Worm (Caenorhabditis elegans) whole organism, young adult: Measurements from ENCODE around the gene twk-45.

Source experiments
- B0019.2 ChIP-seq: fragments of 200-800 bp; sonication (Bioruptor generic); conservative IDR thresholded peaks from 2 replicates; pipeline ENCODE4 v1.3.6; 2022; ENCODE audit warnings: missing genetic modification reagents, missing genetic modification characterization, missing compliant biosample characterization
- C06A6.2 ChIP-seq: fragments of 200-800 bp; sonication (Bioruptor generic); conservative IDR thresholded peaks from 2 replicates; pipeline ENCODE4 v1.3.6; 2022; ENCODE audit warnings: missing genetic modification characterization, missing compliant biosample characterization
- D2030.7 ChIP-seq: fragments of 200-800 bp; sonication (Bioruptor generic); IDR thresholded peaks from 2 replicates; pipeline ENCODE4 v1.3.6; 2022; ENCODE audit warnings: missing genetic modification reagents, missing genetic modification characterization, missing compliant biosample characterization
- F23B12.7 ChIP-seq: sonication (generic microtip); optimal IDR thresholded peaks from 2 replicates; lab custom pipeline; 2017; ENCODE audit warnings: missing genetic modification characterization, mild to moderate bottlenecking, missing compliant biosample characterization, antibody characterized with exemption, moderate library complexity; ENCODE audit not compliant: insufficient read depth
- F33H1.4 ChIP-seq: fragments of 200-800 bp; sonication (Bioruptor generic); IDR thresholded peaks from 2 replicates; pipeline ENCODE4 v1.3.6; 2022; ENCODE audit warnings: missing genetic modification reagents, missing genetic modification characterization, missing compliant biosample characterization
- F49E8.2 ChIP-seq: sonication (generic microtip); optimal IDR thresholded peaks from 3 replicates; lab custom pipeline; 2017; ENCODE audit warnings: missing genetic modification characterization, mild to moderate bottlenecking, missing compliant biosample characterization, antibody characterized with exemption, moderate library complexity; ENCODE audit not compliant: insufficient read depth
- K11D2.4 ChIP-seq: fragments of 200-800 bp; sonication (Bioruptor generic); IDR thresholded peaks from 2 replicates; pipeline ENCODE4 v1.3.6; 2022; ENCODE audit warnings: missing genetic modification reagents, missing genetic modification characterization, missing compliant biosample characterization
- K12H6.12 ChIP-seq: fragments of 200-800 bp; sonication (Bioruptor generic); optimal IDR thresholded peaks from 2 replicates; lab custom pipeline; 2018; ENCODE audit warnings: mild to moderate bottlenecking, missing genetic modification characterization, missing compliant biosample characterization
- T07F8.4 ChIP-seq: sonication (generic microtip); optimal IDR thresholded peaks from 2 replicates; lab custom pipeline; 2016; ENCODE audit warnings: mild to moderate bottlenecking, missing genetic modification characterization, moderate library complexity, missing compliant biosample characterization
- T26A5.8 ChIP-seq: sonication (generic microtip); optimal IDR thresholded peaks from 2 replicates; lab custom pipeline; 2016; ENCODE audit warnings: missing genetic modification characterization, missing compliant biosample characterization
- Y67H2A.10 ChIP-seq: fragments of 200-800 bp; sonication (Bioruptor generic); conservative IDR thresholded peaks from 2 replicates; pipeline ENCODE4 v1.3.6; 2022; ENCODE audit warnings: missing genetic modification reagents, missing genetic modification characterization, missing compliant biosample characterization
- akir-1 ChIP-seq: fragments of 200-800 bp; sonication (Bioruptor generic); optimal IDR thresholded peaks from 2 replicates; lab custom pipeline; 2018; ENCODE audit warnings: mild to moderate bottlenecking, missing genetic modification characterization, moderate library complexity, missing compliant biosample characterization
- ama-1 ChIP-seq, 3 experiments: fragments of 150-350 bp in 1 of 3; sonication (generic microtip) in 2 of 3; optimal IDR thresholded peaks; 2 replicates each; lab custom pipeline; 2014 to 2018; ENCODE audit warnings: missing biosample characterization in 2 of 3, missing genetic modification characterization in 2 of 3, missing genetic modification reagents in 2 of 3
- aptf-2 ChIP-seq: fragments of 200-800 bp; sonication (Bioruptor generic); conservative IDR thresholded peaks from 2 replicates; pipeline ENCODE4 v1.3.6; 2022; ENCODE audit warnings: missing genetic modification reagents, missing genetic modification characterization, missing compliant biosample characterization
- atf-7 ChIP-seq: sonication (generic microtip); optimal IDR thresholded peaks from 2 replicates; lab custom pipeline; 2017; ENCODE audit warnings: mild to moderate bottlenecking, missing genetic modification characterization, missing compliant biosample characterization
- attf-5 ChIP-seq: fragments of 200-800 bp; sonication (Bioruptor generic); optimal IDR thresholded peaks from 2 replicates; lab custom pipeline; 2018; ENCODE audit warnings: mild to moderate bottlenecking, missing genetic modification characterization, missing compliant biosample characterization
- bed-2 ChIP-seq: fragments of 200-800 bp; sonication (Bioruptor generic); IDR thresholded peaks from 2 replicates; pipeline ENCODE4 v1.3.6; 2022; ENCODE audit warnings: missing genetic modification reagents, missing genetic modification characterization, missing compliant biosample characterization
- ceh-58 ChIP-seq: fragments of 200-800 bp; sonication (Bioruptor generic); IDR thresholded peaks from 2 replicates; pipeline ENCODE4 v1.3.6; 2022; ENCODE audit warnings: missing genetic modification characterization, missing compliant biosample characterization
- ceh-91 ChIP-seq: fragments of 200-800 bp; sonication (Bioruptor generic); IDR thresholded peaks from 2 replicates; pipeline ENCODE4 v1.3.6; 2022; ENCODE audit warnings: missing genetic modification reagents, missing genetic modification characterization, missing compliant biosample characterization
- chd-7 ChIP-seq: sonication (generic microtip); optimal IDR thresholded peaks from 2 replicates; lab custom pipeline; 2016; ENCODE audit warnings: mild to moderate bottlenecking, missing genetic modification characterization, moderate library complexity, missing compliant biosample characterization
- ekl-4 ChIP-seq: fragments of 200-800 bp; sonication (Bioruptor generic); IDR thresholded peaks from 2 replicates; pipeline ENCODE4 v1.3.6; 2022; ENCODE audit warnings: missing genetic modification reagents, missing genetic modification characterization, missing compliant biosample characterization
- gei-17 ChIP-seq: fragments of 200-800 bp; sonication (Bioruptor generic); optimal IDR thresholded peaks from 2 replicates; lab custom pipeline; 2018; ENCODE audit warnings: mild to moderate bottlenecking, missing genetic modification characterization, missing compliant biosample characterization
- hmg-1.2 ChIP-seq: fragments of 200-800 bp; sonication (Bioruptor generic); IDR thresholded peaks from 2 replicates; pipeline ENCODE4 v1.3.6; 2022; ENCODE audit warnings: missing genetic modification reagents, missing genetic modification characterization, missing compliant biosample characterization
- lin-26 ChIP-seq: fragments of 200-800 bp; sonication (Bioruptor generic); IDR thresholded peaks from 2 replicates; pipeline ENCODE4 v1.3.6; 2022; ENCODE audit warnings: missing genetic modification reagents, missing genetic modification characterization, missing compliant biosample characterization
- lin-35 ChIP-seq, 3 experiments: fragments of 150-350 bp in 2 of 3; sonication (generic microtip) in 1 of 3; optimal IDR thresholded peaks; 2 replicates each; lab custom pipeline; 2014 to 2018; ENCODE audit warnings: missing biosample characterization in 3 of 3, missing genetic modification characterization in 3 of 3, missing genetic modification reagents in 3 of 3
- lin-40 ChIP-seq: sonication (generic microtip); optimal IDR thresholded peaks from 2 replicates; lab custom pipeline; 2016; ENCODE audit warnings: missing genetic modification characterization, mild to moderate bottlenecking, missing compliant biosample characterization, missing genotype, missing genetic modification reagents
- lir-1 ChIP-seq: fragments of 200-800 bp; sonication (Bioruptor generic); conservative IDR thresholded peaks from 2 replicates; pipeline ENCODE4 v1.3.6; 2022; ENCODE audit warnings: missing genetic modification reagents, missing genetic modification characterization, missing compliant biosample characterization
- lsl-1 ChIP-seq: fragments of 200-800 bp; sonication (Bioruptor generic); optimal IDR thresholded peaks from 2 replicates; lab custom pipeline; 2018; ENCODE audit warnings: mild to moderate bottlenecking, missing genetic modification characterization, moderate library complexity, missing compliant biosample characterization
- madf-10 ChIP-seq: sonication (generic microtip); optimal IDR thresholded peaks from 2 replicates; lab custom pipeline; 2016; ENCODE audit warnings: mild to moderate bottlenecking, missing genetic modification characterization, missing compliant biosample characterization
- madf-8 ChIP-seq: fragments of 200-800 bp; sonication (Bioruptor generic); conservative IDR thresholded peaks from 2 replicates; pipeline ENCODE4 v1.3.6; 2022; ENCODE audit warnings: missing genetic modification reagents, missing genetic modification characterization, missing compliant biosample characterization
- mcd-1 ChIP-seq: fragments of 200-800 bp; sonication (Bioruptor generic); IDR thresholded peaks from 2 replicates; pipeline ENCODE4 v1.3.6; 2022; ENCODE audit warnings: missing genetic modification reagents, missing genetic modification characterization, missing compliant biosample characterization
- mes-4 ChIP-seq: sonication (generic microtip); optimal IDR thresholded peaks from 2 replicates; lab custom pipeline; 2016; ENCODE audit warnings: missing genotype, missing genetic modification characterization, missing compliant biosample characterization
- nfya-2 ChIP-seq: fragments of 200-800 bp; sonication (Bioruptor generic); IDR thresholded peaks from 2 replicates; pipeline ENCODE4 v1.3.6; 2022; ENCODE audit warnings: missing genetic modification reagents, missing genetic modification characterization, missing compliant biosample characterization
- nhr-90 ChIP-seq: sonication (generic microtip); optimal IDR thresholded peaks from 2 replicates; lab custom pipeline; 2016; ENCODE audit warnings: missing genotype, mild to moderate bottlenecking, missing genetic modification characterization, missing compliant biosample characterization
- pbrm-1 ChIP-seq: fragments of 200-800 bp; sonication (Bioruptor generic); IDR thresholded peaks from 2 replicates; pipeline ENCODE4 v1.3.6; 2022; ENCODE audit warnings: missing genetic modification reagents, missing genetic modification characterization, missing compliant biosample characterization
- rpc-1 ChIP-seq, 2 experiments: fragments of 150-350 bp in 1 of 2; sonication (generic microtip) in 1 of 2; optimal IDR thresholded peaks; 2 replicates each; lab custom pipeline; 2014 to 2018; ENCODE audit warnings: missing biosample characterization in 1 of 2, missing genetic modification characterization in 1 of 2, missing genetic modification reagents in 1 of 2, missing genotype in 1 of 2
- sdz-38 ChIP-seq: sonication (generic microtip); optimal IDR thresholded peaks from 2 replicates; lab custom pipeline; 2016; ENCODE audit warnings: missing genotype, missing genetic modification characterization, missing compliant biosample characterization
- sea-2 ChIP-seq: fragments of 200-800 bp; sonication (Bioruptor generic); IDR thresholded peaks from 2 replicates; pipeline ENCODE4 v1.3.6; 2022; ENCODE audit warnings: missing genetic modification characterization, missing compliant biosample characterization
- snpc-1.1 ChIP-seq: sonication (generic microtip); optimal IDR thresholded peaks from 2 replicates; lab custom pipeline; 2017; ENCODE audit warnings: missing genetic modification characterization, mild to moderate bottlenecking, missing compliant biosample characterization, antibody characterized with exemption, moderate library complexity, missing genotype, missing genetic modification reagents; ENCODE audit not compliant: insufficient read depth
- snpc-4 ChIP-seq, 5 experiments: fragments of 150-350 bp in 1 of 5; sonication (generic microtip) in 4 of 5; optimal IDR thresholded peaks; 2 replicates each; lab custom pipeline; 2014 to 2018; ENCODE audit warnings: missing genetic modification characterization in 5 of 5, missing biosample characterization in 3 of 5, antibody characterized with exemption in 2 of 5, mild to moderate bottlenecking in 2 of 5, missing compliant biosample characterization in 2 of 5, missing genotype in 2 of 5, moderate library complexity in 2 of 5, missing genetic modification reagents in 1 of 5
- somi-1 ChIP-seq: fragments of 200-800 bp; sonication (Bioruptor generic); optimal IDR thresholded peaks from 2 replicates; lab custom pipeline; 2018; ENCODE audit warnings: mild to moderate bottlenecking, missing genetic modification characterization, missing compliant biosample characterization
- tlf-1 ChIP-seq: fragments of 200-800 bp; sonication (Bioruptor generic); optimal IDR thresholded peaks from 2 replicates; lab custom pipeline; 2018; ENCODE audit warnings: mild to moderate bottlenecking, missing genetic modification characterization, missing compliant biosample characterization
- unc-130 ChIP-seq: sonication (generic microtip); optimal IDR thresholded peaks from 2 replicates; lab custom pipeline; 2016; ENCODE audit warnings: missing genetic modification reagents, missing genetic modification characterization, missing compliant biosample characterization
- zim-3 ChIP-seq: sonication (generic microtip); optimal IDR thresholded peaks from 2 replicates; lab custom pipeline; 2017; ENCODE audit warnings: mild to moderate bottlenecking, missing genetic modification characterization, moderate library complexity, missing compliant biosample characterization
- ztf-18 ChIP-seq: sonication (generic microtip); optimal IDR thresholded peaks from 2 replicates; lab custom pipeline; 2016; ENCODE audit warnings: missing genotype, mild to moderate bottlenecking, missing genetic modification characterization, missing compliant biosample characterization
- ztf-26 ChIP-seq: sonication (generic microtip); optimal IDR thresholded peaks from 2 replicates; lab custom pipeline; 2017; ENCODE audit warnings: missing genetic modification characterization, missing compliant biosample characterization
- ztf-28 ChIP-seq: fragments of 200-800 bp; sonication (Bioruptor generic); IDR thresholded peaks from 2 replicates; pipeline ENCODE4 v1.3.6; 2022; ENCODE audit warnings: missing genetic modification reagents, missing genetic modification characterization, missing compliant biosample characterization

twk-45 gene

ce11 chrIII:2785840-2786239 is 15.9 kb downstream of the twk-45 start, which contains the start of gene Y71H2AM.20 (continued):
- TF ChIP-seq F23B12.7 (tag; lab: Kevin White, UChicago): peak; percentile 98
- TF ChIP-seq Y67H2A.10: peak; percentile 89
- TF ChIP-seq gei-17 (GFP tag; lab: Kevin White, UChicago): no peak
- TF ChIP-seq D2030.7 (GFP tag; lab: Robert Waterston, UW): peak; percentile 93
- peak; percentile 91 for TF ChIP-seq K12H6.12
- peak; percentile 92 for TF ChIP-seq lin-40 (tag; lab: Kevin White, UChicago)
- TF ChIP-seq aptf-2 (GFP tag; lab: Robert Waterston, UW): 0 out of 2 replicates have a peak, but pooled peaks have one; percentile 8
- TF ChIP-seq attf-5 (GFP tag; lab: Kevin White, UChicago): peak; percentile 100
- no peak for TF ChIP-seq sdz-38 (tag; lab: Kevin White, UChicago)
- peak; percentile 85 for TF ChIP-seq B0019.2 (GFP tag; lab: Robert Waterston, UW)
- TF ChIP-seq ztf-18 (tag; lab: Kevin White, UChicago): peak; percentile 83
- TF ChIP-seq chd-7 (tag; lab: Kevin White, UChicago): peak; percentile 67
- peak; percentile 30 to 95 (median 34) for TF ChIP-seq lin-35 (GFP tag; optimal IDR thresholded peaks at IDR 0.05; lab: Kevin White, UChicago)
- TF ChIP-seq nfya-2: no peak
- peak; percentile 91 for TF ChIP-seq K11D2.4 (GFP tag; lab: Robert Waterston, UW)
- peak; percentile 71 for TF ChIP-seq snpc-1.1
- peak; percentile 76 for TF ChIP-seq hmg-1.2 (GFP tag; lab: Robert Waterston, UW)
- TF ChIP-seq lir-1 (GFP tag; lab: Robert Waterston, UW): peak; percentile 88
- peak; percentile 87 for TF ChIP-seq madf-10 (tag; lab: Kevin White, UChicago)
- TF ChIP-seq atf-7: peak; percentile 56
- TF ChIP-seq F33H1.4 (GFP tag; lab: Robert Waterston, UW): peak; percentile 85
- peak; percentile 72 for TF ChIP-seq ztf-26 (tag; lab: Kevin White, UChicago)
- peak; percentile 92 for TF ChIP-seq lsl-1 (GFP tag; lab: Kevin White, UChicago)
- TF ChIP-seq nhr-90 (tag; lab: Kevin White, UChicago): peak; percentile 84
- no peak for TF ChIP-seq sea-2 (GFP tag; lab: Robert Waterston, UW)
- no peak for TF ChIP-seq ceh-58 (GFP tag; lab: Robert Waterston, UW)
- peak; percentile 45 for TF ChIP-seq T07F8.4 (tag; lab: Kevin White, UChicago)
- peak; percentile 35 for TF ChIP-seq unc-130 (GFP tag; lab: Kevin White, UChicago)
- peak; percentile 98 for TF ChIP-seq mcd-1
- peak; percentile 51 for TF ChIP-seq snpc-4 (GFP tag; optimal IDR thresholded peaks at IDR 0.05; lab: Kevin White, UChicago)
- peak; percentile 70 to 90 (median 83) for TF ChIP-seq snpc-4 (tag; optimal IDR thresholded peaks at IDR 0.05; lab: Kevin White, UChicago)
- peak; percentile 85 for TF ChIP-seq F49E8.2
- TF ChIP-seq C06A6.2 (GFP tag; lab: Robert Waterston, UW): 0 out of 2 replicates have a peak, but pooled peaks have one; percentile 24
- TF ChIP-seq rpc-1 (optimal IDR thresholded peaks at IDR 0.05; lab: Kevin White, UChicago): peak; percentile 10
- TF ChIP-seq rpc-1 (tag; optimal IDR thresholded peaks at IDR 0.05; lab: Kevin White, UChicago): no peak
- TF ChIP-seq lin-26 (GFP tag; lab: Robert Waterston, UW): peak; percentile 76; the same call in 1 of the 2 replicates
- peak; percentile 79 for TF ChIP-seq madf-8
- peak; percentile 82; the same call in 1 of the 2 replicates for TF ChIP-seq ztf-28 (GFP tag; lab: Robert Waterston, UW)
- peak; percentile 95 for TF ChIP-seq ekl-4
- no peak for TF ChIP-seq akir-1 (GFP tag; lab: Kevin White, UChicago)
- TF ChIP-seq zim-3 (tag; lab: Kevin White, UChicago): no peak
- TF ChIP-seq ama-1 (optimal IDR thresholded peaks at IDR 0.05; lab: Kevin White, UChicago): no peak
- TF ChIP-seq ama-1 (GFP tag; optimal IDR thresholded peaks at IDR 0.05; lab: Kevin White, UChicago): no peak
- no peak for TF ChIP-seq T26A5.8 (tag; lab: Kevin White, UChicago)
- TF ChIP-seq pbrm-1 (GFP tag; lab: Robert Waterston, UW): peak; percentile 91
- TF ChIP-seq ceh-91: peak; percentile 89
- peak; percentile 92 for TF ChIP-seq tlf-1
- peak; percentile 61 for TF ChIP-seq somi-1
- TF ChIP-seq bed-2 (GFP tag; lab: Robert Waterston, UW): no peak
- no peak for TF ChIP-seq mes-4
